Fruit fly (Drosophila melanogaster) S2 (cell line): ENCODE measurements around the gene cue.

Source experiments
- CG8478 ChIP-seq: fragments of >200 bp; optimal IDR thresholded peaks from 2 replicates; lab custom pipeline; 2018
- CTCF ChIP-seq, 2 experiments: fragments of >200 bp; optimal IDR thresholded peaks; 2 replicates each; lab custom pipeline; 2018

The cue gene

DNA sequence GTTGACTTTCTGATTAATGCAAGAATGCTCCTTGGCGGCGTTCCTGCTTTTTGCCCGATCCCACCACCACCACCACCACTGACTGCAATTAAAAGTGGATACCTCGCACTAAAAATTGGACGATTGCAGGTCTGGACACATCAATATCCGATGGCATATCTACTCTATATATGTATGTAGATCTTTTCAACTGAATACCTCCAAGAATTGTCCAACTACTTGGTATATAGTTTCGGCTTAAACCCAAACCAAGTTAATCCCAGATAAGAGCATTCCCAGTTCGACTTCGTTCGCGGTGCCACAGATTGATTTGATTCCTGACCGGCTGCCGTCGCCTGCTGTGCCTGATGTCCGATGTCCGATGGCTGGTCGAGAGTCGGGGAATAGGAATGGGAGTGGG, 32.3 kb downstream of the cue start:
- TF ChIP-seq CG8478 (lab: Kevin White, UChicago) (no peak), CTCF (optimal IDR thresholded peaks at IDR 0.05; lab: Kevin White, UChicago) (no peak)

DNA sequence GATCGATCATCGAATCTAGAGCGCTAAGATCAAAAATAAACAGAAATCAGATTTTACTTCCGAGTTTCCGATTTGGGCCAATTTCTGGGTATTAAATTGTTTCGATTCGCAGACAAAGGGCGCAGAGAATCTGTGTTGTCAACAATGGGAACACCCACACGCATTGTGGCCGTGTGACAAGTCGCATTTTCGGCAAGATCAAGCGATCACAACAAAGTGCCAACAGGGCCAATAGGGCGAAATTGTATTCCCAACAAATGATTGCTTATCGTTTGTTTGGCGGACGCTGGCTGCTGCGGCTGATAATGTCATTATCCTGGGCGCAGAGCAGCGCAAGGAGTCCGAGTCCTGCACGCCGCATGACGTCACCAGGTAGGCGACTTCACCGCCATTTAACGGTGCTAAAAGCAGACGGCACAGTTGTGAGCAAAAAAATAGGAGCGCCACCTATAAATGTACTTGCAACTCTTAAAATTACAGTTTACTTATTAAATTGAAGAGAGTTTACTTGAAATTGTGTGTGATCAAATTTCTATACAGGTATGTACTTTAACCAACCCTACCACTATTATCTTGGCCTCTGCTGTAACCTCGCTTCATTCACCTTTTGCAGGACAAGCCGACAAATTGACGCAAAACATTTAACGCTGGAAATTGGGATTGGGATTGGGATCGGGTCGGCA, 37.9 kb downstream of the cue start:
- TF ChIP-seq CG8478 (lab: Kevin White, UChicago) (no peak), CTCF (optimal IDR thresholded peaks at IDR 0.05; lab: Kevin White, UChicago) (no peak)

DNA sequence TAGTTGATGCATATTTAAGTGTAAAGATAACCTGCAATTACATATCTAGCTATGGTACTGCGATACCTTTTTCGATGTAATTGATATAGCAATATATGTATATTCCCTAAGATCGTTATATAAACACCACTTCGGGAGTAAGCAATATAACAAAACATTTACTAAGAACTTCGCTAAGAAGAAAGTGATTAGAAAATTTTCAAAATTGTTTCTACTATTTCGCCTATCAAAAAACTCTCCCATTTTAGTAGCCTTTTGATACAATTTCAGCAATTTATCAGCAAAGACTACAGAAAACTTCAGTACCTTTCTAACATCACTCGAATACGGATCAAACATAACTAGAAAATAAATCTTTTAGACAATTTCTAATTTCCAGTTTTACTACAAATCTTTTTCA, 39.8 kb downstream of the cue start, which contains the start of gene robl62A:
robl62A (plus strand) TSS at position 301 of the 400 bp plus-strand sequence.
- no peak for TF ChIP-seq CTCF (optimal IDR thresholded peaks at IDR 0.05; lab: Kevin White, UChicago)
- no peak for TF ChIP-seq CG8478 (lab: Kevin White, UChicago)

DNA sequence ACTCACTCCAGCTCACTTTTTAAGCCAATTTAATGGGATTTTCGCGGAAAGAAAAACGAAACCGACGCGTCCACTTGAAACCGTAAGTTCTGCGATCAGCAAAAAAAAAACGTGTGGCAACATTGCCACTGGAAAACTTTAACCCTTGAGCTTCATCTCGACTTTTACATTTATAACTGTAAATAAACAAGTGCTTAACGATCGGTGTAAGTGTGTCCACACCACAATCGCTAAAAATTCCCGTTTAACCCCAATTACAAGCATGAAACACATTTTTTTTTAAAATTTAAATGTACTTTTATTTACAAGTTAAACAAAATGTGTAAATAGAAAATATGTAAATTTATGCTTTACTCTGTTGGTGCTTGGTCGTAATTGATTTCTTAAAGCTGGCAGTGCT, 41.9 kb downstream of the cue start, which contains the start of gene Ptp61F:
Ptp61F (minus strand) TSS at position 101 of the 400 bp plus-strand sequence.
- TF ChIP-seq CG8478 (lab: Kevin White, UChicago), result no peak
- no peak for TF ChIP-seq CTCF (optimal IDR thresholded peaks at IDR 0.05; lab: Kevin White, UChicago)

DNA sequence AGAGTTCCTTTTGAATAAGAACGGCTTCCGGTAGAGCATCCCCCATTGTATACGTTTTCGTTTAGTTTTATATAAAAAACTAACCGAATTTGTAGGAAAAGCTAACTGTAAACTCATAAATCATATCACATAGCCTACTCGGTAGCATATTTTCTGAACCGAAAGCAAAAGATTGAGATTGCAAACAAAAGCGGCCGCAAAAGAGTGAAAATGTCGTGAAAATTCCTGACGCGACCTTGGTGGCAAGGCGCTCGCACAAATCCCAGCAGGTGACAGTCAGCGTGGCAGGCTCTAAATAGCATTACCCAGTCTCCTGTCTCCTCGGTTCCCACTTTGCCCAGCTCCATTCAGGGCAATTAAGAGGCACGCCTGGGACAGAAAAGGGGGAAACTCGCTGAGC, 45.1 kb downstream of the cue start, which contains the start of gene Naa30B:
Naa30B (minus strand) TSS at position 101 of the 400 bp plus-strand sequence.
- TF ChIP-seq CG8478 (lab: Kevin White, UChicago), result no peak
- no peak for TF ChIP-seq CTCF (optimal IDR thresholded peaks at IDR 0.05; lab: Kevin White, UChicago)

DNA sequence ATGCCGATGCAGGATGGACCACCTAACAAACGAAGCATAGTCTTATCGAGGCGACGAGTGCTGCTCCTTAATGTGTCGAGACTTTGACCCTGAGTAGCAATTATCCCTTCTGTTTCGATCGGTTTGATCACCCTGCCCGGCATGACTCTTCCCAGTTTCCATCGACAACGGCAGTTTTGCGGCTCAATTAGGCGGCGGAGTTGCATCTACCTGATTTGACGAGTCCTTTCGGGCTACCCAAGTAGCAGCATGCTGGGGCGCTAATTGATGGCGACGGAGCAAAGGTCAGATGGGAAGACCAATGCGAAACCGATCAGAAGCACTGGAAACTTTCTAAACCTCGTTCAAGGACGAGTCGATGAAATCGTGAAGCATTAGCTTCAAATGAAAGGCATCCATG, 46.0 kb downstream of the cue start:
- TF ChIP-seq CTCF (optimal IDR thresholded peaks at IDR 0.05; lab: Kevin White, UChicago) (no peak), CG8478 (lab: Kevin White, UChicago) (no peak)

DNA sequence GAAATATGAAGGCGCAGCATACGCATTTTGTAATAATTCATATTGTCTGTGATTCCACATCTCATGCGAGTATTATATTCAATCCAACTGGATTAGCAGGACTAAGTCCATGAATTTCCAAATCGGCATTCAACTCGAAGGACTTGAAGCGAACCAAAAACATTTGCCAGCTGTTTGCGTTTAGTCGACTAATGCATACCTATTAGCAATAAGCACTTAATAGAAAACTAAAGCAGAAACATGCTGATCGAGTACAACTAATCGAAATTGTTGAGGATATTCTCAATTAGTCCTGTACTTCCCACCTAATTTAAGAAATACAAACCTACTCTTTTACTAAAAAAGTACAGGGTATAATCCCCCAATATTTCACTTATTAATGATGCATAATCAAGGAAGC, 47.8 kb downstream of the cue start:
- TF ChIP-seq CG8478 (lab: Kevin White, UChicago) (no peak), CTCF (optimal IDR thresholded peaks at IDR 0.05; lab: Kevin White, UChicago) (no peak)

DNA sequence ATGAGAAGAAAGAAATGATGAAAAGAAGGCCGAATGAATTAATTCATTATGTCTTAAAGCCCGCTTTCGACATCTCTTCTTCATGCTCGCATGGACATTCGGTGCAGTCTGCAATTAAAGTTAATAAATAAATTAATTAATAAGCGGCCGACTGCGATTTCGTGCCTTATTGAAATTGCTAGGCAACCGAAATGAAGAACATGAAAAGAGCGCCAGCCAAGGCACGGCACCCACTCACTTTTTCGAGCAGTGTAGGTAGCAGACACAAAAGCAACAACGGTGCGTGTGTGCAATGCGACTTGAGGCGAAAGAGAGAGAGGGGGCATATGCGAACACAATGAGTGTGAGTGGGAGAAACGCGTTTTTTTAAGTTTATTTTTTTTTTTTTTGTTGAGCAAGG, 52.6 kb downstream of the cue start:
- TF ChIP-seq CG8478 (lab: Kevin White, UChicago), result no peak
- no peak for TF ChIP-seq CTCF (optimal IDR thresholded peaks at IDR 0.05; lab: Kevin White, UChicago)

DNA sequence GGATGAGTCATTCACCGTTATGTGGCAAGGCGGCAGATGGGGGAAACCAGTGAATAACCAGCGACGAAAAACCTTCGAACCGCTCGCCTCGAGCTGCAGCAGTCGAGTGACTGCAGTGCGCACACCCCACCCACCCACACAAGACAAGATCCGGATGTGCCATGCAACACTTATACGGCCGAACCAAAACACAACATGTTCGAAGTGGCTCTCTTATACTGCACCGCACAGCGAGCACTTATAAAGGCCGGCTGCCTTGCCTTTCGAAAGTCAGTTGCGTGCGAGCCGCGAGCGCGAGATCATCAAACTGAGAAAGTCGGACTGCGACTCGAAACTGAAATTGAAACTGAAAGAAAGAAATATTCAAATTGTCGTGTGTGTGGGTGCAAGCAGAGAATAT, 53.5 kb downstream of the cue start, which contains the start of gene rho:
rho (plus strand) TSS at position 265 of the 400 bp plus-strand sequence.
- TF ChIP-seq CG8478 (lab: Kevin White, UChicago) (no peak), CTCF (optimal IDR thresholded peaks at IDR 0.05; lab: Kevin White, UChicago) (no peak)

DNA sequence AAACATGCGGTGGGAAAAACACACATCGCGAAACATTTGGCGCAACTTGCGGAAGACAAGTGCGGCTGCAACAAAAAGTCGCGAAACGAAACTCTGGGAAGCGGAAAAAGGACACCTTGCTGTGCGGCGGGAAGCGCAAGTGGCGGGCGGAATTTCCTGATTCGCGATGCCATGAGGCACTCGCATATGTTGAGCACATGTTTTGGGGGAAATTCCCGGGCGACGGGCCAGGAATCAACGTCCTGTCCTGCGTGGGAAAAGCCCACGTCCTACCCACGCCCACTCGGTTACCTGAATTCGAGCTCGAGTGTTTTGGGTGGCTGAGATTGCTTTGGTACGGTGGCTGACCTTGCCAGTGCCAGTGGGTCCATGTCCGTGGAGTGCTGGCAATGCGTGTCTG, 55.2 kb downstream of the cue start:
- no peak for TF ChIP-seq CTCF (optimal IDR thresholded peaks at IDR 0.05; lab: Kevin White, UChicago)
- no peak for TF ChIP-seq CG8478 (lab: Kevin White, UChicago)

DNA sequence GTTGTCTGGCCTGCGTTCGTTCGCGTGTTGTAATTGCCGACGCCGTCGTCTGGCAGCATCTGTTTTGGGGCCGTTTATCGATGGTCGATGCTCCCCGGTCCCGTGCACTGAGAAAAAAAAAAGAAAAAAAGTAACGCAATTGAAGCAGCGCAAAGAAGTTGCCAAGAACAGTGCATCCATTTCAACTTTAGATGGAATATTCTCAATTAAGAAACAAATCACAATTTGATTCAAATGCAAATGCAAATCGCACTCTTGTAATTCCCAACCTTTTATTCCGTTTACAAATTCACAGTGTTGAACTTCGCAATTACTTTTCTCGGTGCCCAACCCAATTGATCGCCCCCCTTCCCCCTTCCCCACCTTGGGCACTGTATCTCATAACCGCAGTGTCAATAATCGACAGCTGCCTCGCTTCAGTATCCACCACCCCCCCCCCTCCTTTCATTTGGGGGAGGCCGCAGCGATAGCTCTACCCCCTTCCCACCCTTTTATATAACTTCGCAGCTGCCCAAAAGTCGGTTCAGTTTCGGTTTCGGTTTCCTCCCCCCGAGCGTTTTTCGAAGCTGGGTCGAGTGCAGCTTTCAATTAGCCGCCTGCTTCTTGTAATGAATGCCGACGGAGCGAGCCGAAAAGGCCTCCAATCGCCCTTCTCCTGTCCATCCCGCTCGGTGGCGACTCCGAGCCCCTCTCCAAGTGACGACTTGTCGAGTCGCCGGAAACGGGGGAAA, 58.9 kb downstream of the cue start:
- TF ChIP-seq CG8478 (lab: Kevin White, UChicago), result no peak
- TF ChIP-seq CTCF (optimal IDR thresholded peaks at IDR 0.05; lab: Kevin White, UChicago), result no peak

DNA sequence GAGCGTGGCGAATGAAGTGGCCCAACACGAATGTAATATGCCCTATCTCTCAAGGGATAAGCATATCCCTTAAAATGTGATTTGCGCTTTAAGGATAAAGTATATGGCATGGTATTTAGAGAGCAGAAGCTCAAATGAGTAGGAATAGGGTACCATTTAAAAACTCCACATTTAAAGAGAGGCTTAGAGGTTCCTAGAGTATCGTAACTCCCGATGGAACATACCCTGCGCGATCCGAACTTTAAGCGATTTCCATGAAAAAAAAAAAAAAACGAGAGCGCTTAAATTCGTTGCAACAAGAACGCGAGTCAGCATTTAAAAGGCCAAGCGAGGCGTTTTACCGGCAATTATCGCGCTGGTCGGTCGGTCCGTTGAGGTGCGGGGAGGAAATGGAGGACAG, 59.8 kb downstream of the cue start:
- TF ChIP-seq CG8478 (lab: Kevin White, UChicago) (no peak), CTCF (optimal IDR thresholded peaks at IDR 0.05; lab: Kevin White, UChicago) (no peak)
